Worm (Caenorhabditis elegans) whole organism, young adult: ENCODE data around the gene srh-275.

Experiments used
- B0261.1 ChIP-seq: sonication (generic microtip); optimal IDR thresholded peaks from 2 replicates; lab custom pipeline; 2016; ENCODE audit warnings: mild to moderate bottlenecking, missing genetic modification characterization, moderate library complexity, missing compliant biosample characterization
- C06A6.2 ChIP-seq: fragments of 200-800 bp; sonication (Bioruptor generic); conservative IDR thresholded peaks from 2 replicates; pipeline ENCODE4 v1.3.6; 2022; ENCODE audit warnings: missing genetic modification characterization, missing compliant biosample characterization
- F10E7.11 ChIP-seq: sonication (generic microtip); optimal IDR thresholded peaks from 2 replicates; lab custom pipeline; 2017; ENCODE audit warnings: mild to moderate bottlenecking, missing genetic modification characterization, moderate library complexity, missing compliant biosample characterization
- F49E8.2 ChIP-seq: sonication (generic microtip); optimal IDR thresholded peaks from 3 replicates; lab custom pipeline; 2017; ENCODE audit warnings: missing genetic modification characterization, mild to moderate bottlenecking, missing compliant biosample characterization, antibody characterized with exemption, moderate library complexity; ENCODE audit not compliant: insufficient read depth
- F52B5.7 ChIP-seq: sonication (generic microtip); optimal IDR thresholded peaks from 2 replicates; lab custom pipeline; 2016; ENCODE audit warnings: mild to moderate bottlenecking, missing genetic modification characterization, missing compliant biosample characterization
- F57A8.1 ChIP-seq: fragments of 200-800 bp; sonication (Bioruptor generic); optimal IDR thresholded peaks from 2 replicates; lab custom pipeline; 2018; ENCODE audit warnings: mild to moderate bottlenecking, missing genetic modification characterization, moderate library complexity, missing compliant biosample characterization
- Y67H2A.10 ChIP-seq: fragments of 200-800 bp; sonication (Bioruptor generic); conservative IDR thresholded peaks from 2 replicates; pipeline ENCODE4 v1.3.6; 2022; ENCODE audit warnings: missing genetic modification reagents, missing genetic modification characterization, missing compliant biosample characterization
- Y79H2A.3 ChIP-seq: fragments of 200-800 bp; sonication (Bioruptor generic); conservative IDR thresholded peaks from 2 replicates; pipeline ENCODE4 v1.3.6; 2022; ENCODE audit warnings: missing genetic modification reagents, missing genetic modification characterization, missing compliant biosample characterization
- aptf-2 ChIP-seq: fragments of 200-800 bp; sonication (Bioruptor generic); conservative IDR thresholded peaks from 2 replicates; pipeline ENCODE4 v1.3.6; 2022; ENCODE audit warnings: missing genetic modification reagents, missing genetic modification characterization, missing compliant biosample characterization
- attf-3 ChIP-seq: fragments of 200-800 bp; sonication (Bioruptor generic); conservative IDR thresholded peaks from 2 replicates; pipeline ENCODE4 v1.3.6; 2022; ENCODE audit warnings: missing genetic modification reagents, missing genetic modification characterization, missing compliant biosample characterization
- cebp-1 ChIP-seq, 2 experiments: fragments of 200-800 bp in 1 of 2; sonication (Bioruptor generic) in 1 of 2; sonication (generic microtip) in 1 of 2; IDR thresholded peaks in 1 of 2; optimal IDR thresholded peaks in 1 of 2; 2 replicates each; pipeline versions ENCODE4 v1.3.6 to Lab custom; 2017 to 2022; ENCODE audit warnings: missing compliant biosample characterization in 2 of 2, missing genetic modification characterization in 2 of 2, mild to moderate bottlenecking in 1 of 2, missing genetic modification reagents in 1 of 2, moderate library complexity in 1 of 2
- ceh-58 ChIP-seq: fragments of 200-800 bp; sonication (Bioruptor generic); IDR thresholded peaks from 2 replicates; pipeline ENCODE4 v1.3.6; 2022; ENCODE audit warnings: missing genetic modification characterization, missing compliant biosample characterization
- dox-1 ChIP-seq: fragments of 200-800 bp; sonication (Bioruptor generic); IDR thresholded peaks from 2 replicates; pipeline ENCODE4 v1.3.6; 2022; ENCODE audit warnings: missing genetic modification reagents, missing genetic modification characterization, missing compliant biosample characterization
- egl-44 ChIP-seq: fragments of 200-800 bp; sonication (Bioruptor generic); IDR thresholded peaks from 2 replicates; pipeline ENCODE4 v1.3.6; 2022; ENCODE audit warnings: missing genetic modification reagents, missing genetic modification characterization, missing compliant biosample characterization
- gei-17 ChIP-seq: fragments of 200-800 bp; sonication (Bioruptor generic); optimal IDR thresholded peaks from 2 replicates; lab custom pipeline; 2018; ENCODE audit warnings: mild to moderate bottlenecking, missing genetic modification characterization, missing compliant biosample characterization
- hmg-20 ChIP-seq: fragments of 200-800 bp; sonication (Bioruptor generic); IDR thresholded peaks from 2 replicates; pipeline ENCODE4 v1.3.6; 2022; ENCODE audit warnings: missing genetic modification reagents, missing genetic modification characterization, missing compliant biosample characterization
- hrde-1 ChIP-seq: sonication (generic microtip); optimal IDR thresholded peaks from 2 replicates; lab custom pipeline; 2016; ENCODE audit warnings: missing genetic modification characterization, mild to moderate bottlenecking, missing compliant biosample characterization, moderate library complexity, missing genotype, missing genetic modification reagents, borderline replicate concordance
- lag-1 ChIP-seq: fragments of 200-800 bp; sonication (Bioruptor generic); IDR thresholded peaks from 2 replicates; pipeline ENCODE4 v1.3.6; 2022; ENCODE audit warnings: missing genetic modification reagents, missing genetic modification characterization, missing compliant biosample characterization
- lir-1 ChIP-seq: fragments of 200-800 bp; sonication (Bioruptor generic); conservative IDR thresholded peaks from 2 replicates; pipeline ENCODE4 v1.3.6; 2022; ENCODE audit warnings: missing genetic modification reagents, missing genetic modification characterization, missing compliant biosample characterization
- lsl-1 ChIP-seq: fragments of 200-800 bp; sonication (Bioruptor generic); optimal IDR thresholded peaks from 2 replicates; lab custom pipeline; 2018; ENCODE audit warnings: mild to moderate bottlenecking, missing genetic modification characterization, moderate library complexity, missing compliant biosample characterization
- lsy-27 ChIP-seq: sonication (generic microtip); optimal IDR thresholded peaks from 2 replicates; lab custom pipeline; 2017; ENCODE audit warnings: missing genetic modification characterization, mild to moderate bottlenecking, missing compliant biosample characterization, antibody characterized with exemption, missing genotype, borderline replicate concordance; ENCODE audit not compliant: insufficient read depth
- madf-3 ChIP-seq: fragments of 200-800 bp; sonication (Bioruptor generic); IDR thresholded peaks from 2 replicates; pipeline ENCODE4 v1.3.6; 2022; ENCODE audit warnings: missing genetic modification reagents, missing genetic modification characterization, missing compliant biosample characterization
- mcd-1 ChIP-seq: fragments of 200-800 bp; sonication (Bioruptor generic); IDR thresholded peaks from 2 replicates; pipeline ENCODE4 v1.3.6; 2022; ENCODE audit warnings: missing genetic modification reagents, missing genetic modification characterization, missing compliant biosample characterization
- mes-4 ChIP-seq: sonication (generic microtip); optimal IDR thresholded peaks from 2 replicates; lab custom pipeline; 2016; ENCODE audit warnings: missing genotype, missing genetic modification characterization, missing compliant biosample characterization
- nfya-1 ChIP-seq: sonication (generic microtip); optimal IDR thresholded peaks from 2 replicates; lab custom pipeline; 2017; ENCODE audit warnings: antibody characterized with exemption, missing compliant biosample characterization, missing genetic modification characterization, borderline replicate concordance; ENCODE audit not compliant: insufficient read depth
- nfyb-1 ChIP-seq: fragments of 200-800 bp; sonication (Bioruptor generic); IDR thresholded peaks from 2 replicates; pipeline ENCODE4 v1.3.6; 2022; ENCODE audit warnings: missing genetic modification reagents, missing genetic modification characterization, missing compliant biosample characterization
- nhr-179 ChIP-seq: sonication (generic microtip); optimal IDR thresholded peaks from 2 replicates; lab custom pipeline; 2016; ENCODE audit warnings: mild to moderate bottlenecking, missing genetic modification characterization, missing compliant biosample characterization
- rcor-1 ChIP-seq: fragments of 200-800 bp; sonication (Bioruptor generic); IDR thresholded peaks from 2 replicates; pipeline ENCODE4 v1.3.6; 2022; ENCODE audit warnings: missing genetic modification reagents, missing genetic modification characterization, missing compliant biosample characterization
- repo-1 ChIP-seq: sonication (generic microtip); optimal IDR thresholded peaks from 2 replicates; lab custom pipeline; 2017; ENCODE audit warnings: mild to moderate bottlenecking, missing genetic modification characterization, missing compliant biosample characterization
- rpc-1 ChIP-seq, 2 experiments: fragments of 150-350 bp in 1 of 2; sonication (generic microtip) in 1 of 2; optimal IDR thresholded peaks; 2 replicates each; lab custom pipeline; 2014 to 2018; ENCODE audit warnings: missing biosample characterization in 1 of 2, missing genetic modification characterization in 1 of 2, missing genetic modification reagents in 1 of 2, missing genotype in 1 of 2
- sdz-38 ChIP-seq: sonication (generic microtip); optimal IDR thresholded peaks from 2 replicates; lab custom pipeline; 2016; ENCODE audit warnings: missing genotype, missing genetic modification characterization, missing compliant biosample characterization
- snpc-1.1 ChIP-seq: sonication (generic microtip); optimal IDR thresholded peaks from 2 replicates; lab custom pipeline; 2017; ENCODE audit warnings: missing genetic modification characterization, mild to moderate bottlenecking, missing compliant biosample characterization, antibody characterized with exemption, moderate library complexity, missing genotype, missing genetic modification reagents; ENCODE audit not compliant: insufficient read depth
- tbx-9 ChIP-seq: sonication (generic microtip); optimal IDR thresholded peaks from 2 replicates; lab custom pipeline; 2016; ENCODE audit warnings: borderline replicate concordance, missing genetic modification characterization, inconsistent platforms, missing compliant biosample characterization
- unc-62 ChIP-seq: fragments of 150-350 bp; optimal IDR thresholded peaks from 2 replicates; lab custom pipeline; 2014; ENCODE audit warnings: missing biosample characterization, missing genetic modification reagents, missing genetic modification characterization
- zfh-2 ChIP-seq: fragments of 200-800 bp; sonication (Bioruptor generic); conservative IDR thresholded peaks from 2 replicates; pipeline ENCODE4 v1.3.6; 2022; ENCODE audit warnings: missing genetic modification reagents, missing genetic modification characterization, missing compliant biosample characterization
- ztf-18 ChIP-seq: sonication (generic microtip); optimal IDR thresholded peaks from 2 replicates; lab custom pipeline; 2016; ENCODE audit warnings: missing genotype, mild to moderate bottlenecking, missing genetic modification characterization, missing compliant biosample characterization
- ztf-25 ChIP-seq: fragments of 200-800 bp; sonication (Bioruptor generic); IDR thresholded peaks from 2 replicates; pipeline ENCODE4 v1.3.6; 2022; ENCODE audit warnings: missing genetic modification reagents, missing genetic modification characterization, missing compliant biosample characterization
- ztf-26 ChIP-seq: sonication (generic microtip); optimal IDR thresholded peaks from 2 replicates; lab custom pipeline; 2017; ENCODE audit warnings: missing genetic modification characterization, missing compliant biosample characterization
- ztf-6 ChIP-seq: fragments of 200-800 bp; sonication (Bioruptor generic); IDR thresholded peaks from 2 replicates; pipeline ENCODE4 v1.3.6; 2022; ENCODE audit warnings: missing genetic modification reagents, missing genetic modification characterization, missing compliant biosample characterization

Gene srh-275

ce11 chrV:7379384-7379783, 26.6 kb downstream of the srh-275 start, which contains the start of gene srsx-24:
srsx-24 (minus strand) TSS chrV:7379484.
- TF ChIP-seq hrde-1 (tag; lab: Kevin White, UChicago), result no peak
- TF ChIP-seq ztf-6 (GFP tag; lab: Robert Waterston, UW), result no peak
- no peak for TF ChIP-seq lir-1 (GFP tag; lab: Robert Waterston, UW)
- no peak for TF ChIP-seq repo-1 (tag; lab: Kevin White, UChicago)
- no peak for TF ChIP-seq rcor-1
- TF ChIP-seq Y79H2A.3 (GFP tag; lab: Robert Waterston, UW), result no peak
- TF ChIP-seq egl-44 (GFP tag; lab: Robert Waterston, UW), result no peak
- TF ChIP-seq aptf-2, result no peak

- TF ChIP-seq dox-1 (GFP tag; lab: Robert Waterston, UW) (no peak), F57A8.1 (GFP tag; lab: Kevin White, UChicago) (no peak)
Observed at ce11 chrV:7381008-7381407, 28.2 kb downstream of the srh-275 start, which contains the start of gene C03G6.17. C03G6.17 (minus strand) TSS chrV:7381108.

- no peak for TF ChIP-seq lsl-1 (GFP tag; lab: Kevin White, UChicago)
- TF ChIP-seq ztf-18, result no peak
- TF ChIP-seq F49E8.2 (tag; lab: Kevin White, UChicago), result no peak
- no peak for TF ChIP-seq attf-3 (GFP tag; lab: Robert Waterston, UW)
- no peak for TF ChIP-seq B0261.1 (tag; lab: Kevin White, UChicago)
- TF ChIP-seq snpc-1.1, result no peak
Observed at ce11 chrV:7386052-7386573, 33.3 kb downstream of the srh-275 start, which contains the start of gene srp-6. srp-6 (minus strand) TSS chrV:7386102.

ce11 chrV:7387755-7388154, 35.0 kb downstream of the srh-275 start, which contains the start of gene C02H6.3:
C02H6.3 (minus strand) TSS chrV:7387855.
- TF ChIP-seq F52B5.7 (tag; lab: Kevin White, UChicago), result no peak
- TF ChIP-seq ztf-25 (GFP tag; lab: Robert Waterston, UW), result no peak
- no peak for TF ChIP-seq cebp-1 (GFP tag; IDR thresholded peaks at IDR 0.05; lab: Robert Waterston, UW)
- TF ChIP-seq cebp-1 (tag; optimal IDR thresholded peaks at IDR 0.05; lab: Kevin White, UChicago), result no peak
- TF ChIP-seq ztf-18, result no peak
- TF ChIP-seq rpc-1 (optimal IDR thresholded peaks at IDR 0.05; lab: Kevin White, UChicago), result no peak
- no peak for TF ChIP-seq rpc-1 (tag; optimal IDR thresholded peaks at IDR 0.05; lab: Kevin White, UChicago)
- TF ChIP-seq F57A8.1 (GFP tag; lab: Kevin White, UChicago), result no peak
- TF ChIP-seq ceh-58, result no peak
- no peak for TF ChIP-seq C06A6.2 (GFP tag; lab: Robert Waterston, UW)
- TF ChIP-seq lsy-27, result no peak
- TF ChIP-seq tbx-9 (tag; lab: Kevin White, UChicago), result no peak

- TF ChIP-seq Y67H2A.10 (GFP tag; lab: Robert Waterston, UW) (no peak), nfyb-1 (no peak), mes-4 (no peak), sdz-38 (no peak), gei-17 (GFP tag; lab: Kevin White, UChicago) (no peak), madf-3 (no peak), repo-1 (tag; lab: Kevin White, UChicago) (no peak), nhr-179 (tag; lab: Kevin White, UChicago) (no peak), cebp-1 (GFP tag; IDR thresholded peaks at IDR 0.05; lab: Robert Waterston, UW) (no peak), cebp-1 (tag; optimal IDR thresholded peaks at IDR 0.05; lab: Kevin White, UChicago) (no peak), hmg-20 (GFP tag; lab: Robert Waterston, UW) (no peak), dox-1 (GFP tag; lab: Robert Waterston, UW) (no peak), lag-1 (no peak), F10E7.11 (tag; lab: Kevin White, UChicago) (no peak), unc-62 (GFP tag; lab: Kevin White, UChicago) (no peak), zfh-2 (GFP tag; lab: Robert Waterston, UW) (no peak), nfya-1 (tag; lab: Kevin White, UChicago) (no peak), mcd-1 (GFP tag; lab: Robert Waterston, UW) (no peak), ztf-26 (tag; lab: Kevin White, UChicago) (no peak)
Observed at ce11 chrV:7389771-7390170, 37.0 kb downstream of the srh-275 start, which contains the start of gene C02H6.1. C02H6.1 (minus strand) TSS chrV:7389871.
